Fruit fly (Drosophila melanogaster): ENCODE results near the gene Ddrgk1.

DNA sequence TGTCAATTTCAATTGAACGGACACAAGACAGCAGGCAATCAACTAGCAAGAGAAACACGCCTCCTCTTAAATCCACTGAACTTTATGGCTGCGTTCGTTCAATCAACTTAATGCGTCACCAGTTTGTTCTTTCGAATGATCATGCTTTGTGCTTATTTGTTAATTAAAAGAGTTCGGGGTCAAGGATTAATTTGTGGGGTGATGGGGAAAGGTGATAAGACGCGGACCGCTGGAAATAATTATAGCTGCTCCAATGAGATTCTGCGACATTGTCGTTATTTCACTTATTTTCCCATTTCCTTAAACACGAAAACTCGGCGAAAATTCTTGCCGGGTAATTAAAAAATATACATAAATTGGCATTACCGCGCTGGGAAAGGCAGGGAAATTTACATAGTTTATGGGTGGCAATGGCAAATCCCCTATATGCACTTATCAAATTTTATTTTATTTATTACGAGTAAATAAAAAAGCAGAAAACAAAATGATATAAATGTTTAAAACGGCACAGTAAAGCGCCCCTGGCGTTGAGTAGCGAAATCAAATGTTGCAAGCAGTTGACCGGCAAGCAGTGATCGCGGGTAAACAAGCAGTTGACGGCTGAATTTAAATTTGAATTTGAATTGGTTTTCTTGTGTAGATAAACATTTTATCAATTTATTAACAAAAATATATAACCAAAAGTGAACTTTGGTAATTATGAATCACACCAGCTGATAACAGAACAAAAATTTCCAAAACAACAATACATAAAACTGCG, 30.3 kb upstream of the Ddrgk1 start:
- TF ChIP-seq bab2 (GFP tag; optimal IDR thresholded peaks at IDR 0.05) (peak; percentile 69), CG3163 (GFP tag; optimal IDR thresholded peaks at IDR 0.05) (peak; percentile 64), Ets97D (GFP tag; optimal IDR thresholded peaks at IDR 0.05) (peak; percentile 63), Hsf (GFP tag; optimal IDR thresholded peaks at IDR 0.05) (peak; percentile 80), CG15011 (GFP tag; optimal IDR thresholded peaks at IDR 0.05) (peak; percentile 44), slou (GFP tag; optimal IDR thresholded peaks at IDR 0.05) (peak; percentile 8)
